Fruit fly (Drosophila melanogaster): Measurements from ENCODE around the gene Tpt.

Tpt gene

DNA sequence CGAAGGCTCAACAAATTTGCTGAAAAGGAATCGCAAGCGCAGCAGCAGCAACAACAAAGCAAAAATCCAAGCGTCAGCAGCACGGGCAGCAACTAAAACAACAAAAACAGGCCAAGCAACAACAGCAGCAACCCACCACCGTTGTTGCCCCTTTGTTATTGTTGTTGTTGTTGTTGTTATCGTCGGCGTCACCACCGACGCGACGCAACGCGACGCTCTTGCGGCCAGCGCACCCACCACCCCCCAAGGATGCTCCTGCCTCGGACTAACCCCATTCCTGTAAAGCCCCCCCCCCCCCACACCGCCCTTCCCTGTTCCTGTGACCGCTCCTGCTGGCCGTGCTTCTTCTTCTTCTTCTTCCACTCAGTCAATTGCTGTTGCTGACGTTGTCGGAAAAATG is 45.7 kb upstream of the Tpt start (continued):
- TF ChIP-seq Six4 (GFP tag; optimal IDR thresholded peaks at IDR 0.05) = no peak
- no peak for TF ChIP-seq Camta (GFP tag; optimal IDR thresholded peaks at IDR 0.05)
- TF ChIP-seq CG7987 (GFP tag; optimal IDR thresholded peaks at IDR 0.05) = no peak
- no peak for TF ChIP-seq Blimp-1 (GFP tag; optimal IDR thresholded peaks at IDR 0.05)
- TF ChIP-seq Spps (tag; optimal IDR thresholded peaks at IDR 0.05) = no peak
- TF ChIP-seq ftz-f1 (GFP tag; optimal IDR thresholded peaks at IDR 0.05) = no peak
- no peak for TF ChIP-seq gcm2 (GFP tag; optimal IDR thresholded peaks at IDR 0.05)
- TF ChIP-seq tll (GFP tag; optimal IDR thresholded peaks at IDR 0.05) = no peak
- TF ChIP-seq HLH54F (GFP tag; optimal IDR thresholded peaks at IDR 0.05) = no peak
- no peak for TF ChIP-seq hth (optimal IDR thresholded peaks at IDR 0.05)
- TF ChIP-seq hb (GFP tag; IDR thresholded peaks at IDR 0.05; ENCODE audit: partially characterized antibody) = no peak
- TF ChIP-seq grn (GFP tag; optimal IDR thresholded peaks at IDR 0.05) = no peak
- no peak for TF ChIP-seq CG7786 (GFP tag; optimal IDR thresholded peaks at IDR 0.05)
- TF ChIP-seq seq (GFP tag; IDR thresholded peaks at IDR 0.05) = peak; percentile 66
- no peak for TF ChIP-seq CG14441 (GFP tag; IDR thresholded peaks at IDR 0.05)
- no peak for TF ChIP-seq CG32532 (GFP tag; IDR thresholded peaks at IDR 0.05)
- TF ChIP-seq Adf1 (GFP tag; IDR thresholded peaks at IDR 0.05) = peak; percentile 49; the same call in 1 of the 2 replicates
- TF ChIP-seq CG15269 (tag; optimal IDR thresholded peaks at IDR 0.05) = no peak
- TF ChIP-seq insv (GFP tag; optimal IDR thresholded peaks at IDR 0.05) = no peak
- TF ChIP-seq schlank (tag; optimal IDR thresholded peaks at IDR 0.05) = no peak
- TF ChIP-seq Lhr (GFP tag; optimal IDR thresholded peaks at IDR 0.05) = no peak
- no peak for TF ChIP-seq CG2120 (GFP tag; optimal IDR thresholded peaks at IDR 0.05)
- TF ChIP-seq Fer2 (tag; optimal IDR thresholded peaks at IDR 0.05) = no peak
- no peak for TF ChIP-seq CG18011 (GFP tag; optimal IDR thresholded peaks at IDR 0.05)
- TF ChIP-seq CG13296 (GFP tag; optimal IDR thresholded peaks at IDR 0.05) = no peak
- TF ChIP-seq nerfin-1 (tag; optimal IDR thresholded peaks at IDR 0.05) = peak; percentile 44
- no peak for TF ChIP-seq psq (GFP tag; optimal IDR thresholded peaks at IDR 0.05)
- TF ChIP-seq Bgb (GFP tag; IDR thresholded peaks at IDR 0.05; ENCODE audit: partially characterized antibody) = 0 out of 2 replicates have a peak, but pooled peaks have one; percentile 13
- no peak for TF ChIP-seq CG6689 (GFP tag; IDR thresholded peaks at IDR 0.05)
- no peak for TF ChIP-seq Elba2 (GFP tag; optimal IDR thresholded peaks at IDR 0.05)
- no peak for TF ChIP-seq Sry-δ (GFP tag; optimal IDR thresholded peaks at IDR 0.05)
- TF ChIP-seq tap (tag; optimal IDR thresholded peaks at IDR 0.05) = no peak
- no peak for TF ChIP-seq Meics (GFP tag; optimal IDR thresholded peaks at IDR 0.05)
- TF ChIP-seq CG4820 (GFP tag; optimal IDR thresholded peaks at IDR 0.05) = no peak
- no peak for TF ChIP-seq Stat92E (GFP tag; optimal IDR thresholded peaks at IDR 0.05)
- TF ChIP-seq knrl (GFP tag; IDR thresholded peaks at IDR 0.05; ENCODE audit: partially characterized antibody) = 0 out of 3 replicates have a peak, but pooled peaks have one; percentile 17
- TF ChIP-seq CrebB (tag; optimal IDR thresholded peaks at IDR 0.05) = no peak
- no peak for TF ChIP-seq so (GFP tag; IDR thresholded peaks at IDR 0.05)
- no peak for TF ChIP-seq prd (optimal IDR thresholded peaks at IDR 0.05)
- no peak for TF ChIP-seq prd (GFP tag; IDR thresholded peaks at IDR 0.05)
- TF ChIP-seq tgo (GFP tag; IDR thresholded peaks at IDR 0.05) = no peak
- TF ChIP-seq oc (tag; optimal IDR thresholded peaks at IDR 0.05) = no peak
- no peak for TF ChIP-seq p53 (GFP tag; optimal IDR thresholded peaks at IDR 0.05)
- TF ChIP-seq odd (GFP tag; optimal IDR thresholded peaks at IDR 0.05) = no peak
- peak; percentile 97 for TF ChIP-seq CG4360 (GFP tag; IDR thresholded peaks at IDR 0.05)
- TF ChIP-seq CG2889 (GFP tag; IDR thresholded peaks at IDR 0.05) = no peak
- TF ChIP-seq chm (GFP tag; IDR thresholded peaks at IDR 0.05) = peak; percentile 29; the same call in 1 of the 2 replicates
- no peak for TF ChIP-seq Oli (tag; optimal IDR thresholded peaks at IDR 0.05)
- no peak for TF ChIP-seq CG2875 (GFP tag; optimal IDR thresholded peaks at IDR 0.05)
- no peak for TF ChIP-seq tin (GFP tag; optimal IDR thresholded peaks at IDR 0.05)
- no peak for TF ChIP-seq Optix (GFP tag; IDR thresholded peaks at IDR 0.05)
- no peak for TF ChIP-seq Ada2b (GFP tag; IDR thresholded peaks at IDR 0.05)

Measured in whole organism, embryonic.